Fruit fly (Drosophila melanogaster) Kc167 (cell line): Measurements from ENCODE around the gene CG12689.

Experiments
- Myc ChIP-seq: fragments of >200 bp; optimal IDR thresholded peaks from 2 replicates; lab custom pipeline; 2017; ENCODE audit warnings: missing external identifiers
- insv ChIP-seq: fragments of >200 bp; optimal IDR thresholded peaks from 3 replicates; lab custom pipeline; 2018; ENCODE audit warnings: missing external identifiers

- TF ChIP-seq Myc (lab: Kevin White, UChicago) (no peak), insv (lab: Kevin White, UChicago) (no peak)
These were observed 28.3 kb downstream of the CG12689 start for dm6 chrX:7557652-7558051.
